Fruit fly (Drosophila melanogaster): ENCODE measurements around the gene tipE.

- TF ChIP-seq CTCF (optimal IDR thresholded peaks at IDR 0.05) (peak; percentile 89 to 94), CG8478 (optimal IDR thresholded peaks at IDR 0.05) (no peak)
Measured at dm6 chr3L:4239442-4240322, 51.4 kb downstream of the tipE start, which contains the start of gene Sqor.

Measured in S2 (cell line).